Worm (Caenorhabditis elegans) whole organism, L3 larva: ENCODE data around the gene R166.3.

Experiments
- ama-1 ChIP-seq: fragments of 150-350 bp; optimal IDR thresholded peaks from 2 replicates; lab custom pipeline; 2018
- egl-27 ChIP-seq: sonication (generic microtip); optimal IDR thresholded peaks from 4 replicates; lab custom pipeline; 2017; ENCODE audit warnings: missing biosample characterization, missing genetic modification reagents, missing genetic modification characterization
- jun-1 ChIP-seq: fragments of 150-350 bp; optimal IDR thresholded peaks from 2 replicates; lab custom pipeline; 2014; ENCODE audit warnings: missing biosample characterization, missing genetic modification reagents, missing genetic modification characterization
- lin-39 ChIP-seq: fragments of 150-350 bp; optimal IDR thresholded peaks from 2 replicates; lab custom pipeline; 2018; ENCODE audit warnings: missing biosample characterization, missing genetic modification reagents, missing genetic modification characterization
- nhr-12 ChIP-seq: fragments of 150-350 bp; optimal IDR thresholded peaks from 2 replicates; lab custom pipeline; 2014; ENCODE audit warnings: missing biosample characterization, missing genetic modification characterization
- nhr-23 ChIP-seq: fragments of 150-350 bp; optimal IDR thresholded peaks from 2 replicates; lab custom pipeline; 2014; ENCODE audit warnings: missing biosample characterization, missing genetic modification reagents, missing genetic modification characterization
- nhr-77 ChIP-seq: fragments of 150-350 bp; optimal IDR thresholded peaks from 2 replicates; lab custom pipeline; 2014; ENCODE audit warnings: missing biosample characterization, missing genetic modification characterization
- snpc-4 ChIP-seq: fragments of 150-350 bp; optimal IDR thresholded peaks from 2 replicates; lab custom pipeline; 2014; ENCODE audit warnings: missing biosample characterization, missing genetic modification characterization
- unc-62 ChIP-seq: fragments of 150-350 bp; sonication (generic microtip); optimal IDR thresholded peaks from 4 replicates; lab custom pipeline; 2014; ENCODE audit warnings: missing biosample characterization, missing genetic modification reagents, missing genetic modification characterization

DNA sequence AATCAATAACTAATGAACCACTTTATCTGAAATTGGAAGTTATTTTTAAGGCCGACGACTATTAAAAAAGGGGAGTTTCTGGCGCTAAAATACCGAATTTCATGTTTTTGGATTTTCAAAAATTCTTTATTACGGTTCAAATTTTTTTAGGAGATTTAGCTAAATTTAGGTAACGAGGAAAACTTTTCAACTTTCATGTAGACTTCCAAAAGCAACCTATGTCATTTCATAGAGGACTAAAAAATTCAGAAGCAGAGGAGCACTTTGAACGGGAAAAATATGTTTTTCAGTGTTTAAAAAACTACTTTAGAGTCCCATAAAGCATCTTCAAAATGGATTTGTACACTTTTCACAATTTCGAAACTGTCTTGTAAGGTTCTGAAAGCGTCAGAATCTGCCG is 25.8 kb downstream of the R166.3 start:
- no peak for TF ChIP-seq nhr-77 (tag; lab: Kevin White, UChicago)
- no peak for TF ChIP-seq unc-62 (GFP tag; lab: Kevin White, UChicago)
- no peak for TF ChIP-seq lin-39 (tag; lab: Kevin White, UChicago)
- TF ChIP-seq ama-1 (lab: Kevin White, UChicago): no peak
- TF ChIP-seq jun-1 (tag; lab: Kevin White, UChicago): no peak
- no peak for TF ChIP-seq egl-27 (tag; lab: Kevin White, UChicago)
- no peak for TF ChIP-seq snpc-4 (tag; lab: Kevin White, UChicago)
- TF ChIP-seq nhr-23: no peak
- no peak for TF ChIP-seq nhr-12 (tag; lab: Kevin White, UChicago)
